Worm (Caenorhabditis elegans): ENCODE measurements around the gene lsm-7.

DNA sequence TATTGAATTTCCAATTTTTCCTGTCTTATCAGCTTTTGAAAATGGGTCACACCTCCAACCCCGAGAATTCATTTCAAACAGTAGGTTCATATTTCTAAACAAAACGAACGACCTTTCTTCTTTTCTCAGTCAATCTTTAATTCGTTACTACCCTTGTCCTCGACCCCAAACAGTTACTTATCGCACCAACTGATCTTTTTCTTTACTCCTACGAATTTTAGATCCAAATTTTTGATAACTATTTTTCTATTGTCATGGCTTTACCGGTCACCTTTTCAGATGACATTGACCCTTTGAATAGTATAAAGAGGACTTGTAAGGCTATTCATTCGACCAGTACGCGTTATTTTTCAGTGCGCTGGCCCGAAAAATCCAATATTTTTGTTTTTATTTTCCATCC is 17.2 kb upstream of the lsm-7 start:
- no peak for TF ChIP-seq nhr-77 (tag; optimal IDR thresholded peaks at IDR 0.05)
- no peak for TF ChIP-seq zag-1 (tag; optimal IDR thresholded peaks at IDR 0.05)
- no peak for TF ChIP-seq C34B4.2 (tag; optimal IDR thresholded peaks at IDR 0.05)
- TF ChIP-seq C16A3.4 (tag; optimal IDR thresholded peaks at IDR 0.05) = no peak
- no peak for TF ChIP-seq lin-13 (GFP tag; optimal IDR thresholded peaks at IDR 0.05)
- no peak for TF ChIP-seq nhr-76 (tag; optimal IDR thresholded peaks at IDR 0.05)
- no peak for TF ChIP-seq fkh-10 (GFP tag; optimal IDR thresholded peaks at IDR 0.05)
- no peak for TF ChIP-seq ceh-82 (tag; optimal IDR thresholded peaks at IDR 0.05)
- TF ChIP-seq isw-1 (GFP tag; IDR thresholded peaks at IDR 0.05) = no peak
- no peak for TF ChIP-seq ama-1 (optimal IDR thresholded peaks at IDR 0.05)
- TF ChIP-seq sptf-1 (tag; optimal IDR thresholded peaks at IDR 0.05) = no peak
